Worm (Caenorhabditis elegans) whole organism, L4 larva: Measurements from ENCODE around the gene F09E10.7.

ENCODE experiments used
- egl-27 ChIP-seq: sonication (generic microtip); optimal IDR thresholded peaks from 3 replicates; lab custom pipeline; 2017; ENCODE audit warnings: missing biosample characterization, missing genetic modification reagents, missing genetic modification characterization
- lin-15B ChIP-seq: fragments of 150-350 bp; sonication (generic microtip); optimal IDR thresholded peaks from 3 replicates; lab custom pipeline; 2014; ENCODE audit warnings: missing biosample characterization, missing genetic modification characterization

DNA sequence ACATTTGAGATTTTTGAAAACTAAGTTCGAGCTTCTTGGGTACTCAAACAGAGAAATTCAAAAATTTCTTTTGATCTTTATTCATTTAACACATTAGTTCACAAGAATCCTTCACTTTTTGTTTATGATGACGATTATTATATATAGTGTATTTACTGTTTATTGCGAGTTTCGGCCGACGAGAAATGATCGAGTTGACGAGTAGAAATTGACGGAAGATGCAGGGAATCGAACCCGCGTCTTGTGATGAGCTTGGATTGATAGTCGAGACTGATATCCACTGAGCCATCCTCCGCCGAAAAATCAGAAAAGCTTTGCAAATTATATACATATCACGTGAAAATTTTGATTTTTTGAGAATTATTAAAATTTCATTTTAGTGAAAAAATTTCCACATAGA, 27.9 kb downstream of the F09E10.7 start:
- TF ChIP-seq egl-27 (tag; lab: Kevin White, UChicago): no peak
- TF ChIP-seq lin-15B (tag; lab: Kevin White, UChicago): no peak
